Fruit fly (Drosophila melanogaster) whole organism, pupa: ENCODE results near the gene Atg4a.

ENCODE experiments used
- CG34367 ChIP-seq: fragments of 200-800 bp; sonication (Bioruptor generic); optimal IDR thresholded peaks from 2 replicates; lab custom pipeline; 2018; ENCODE audit warnings: missing biosample characterization, mild to moderate bottlenecking, missing genetic modification characterization
- CG8159 ChIP-seq: fragments of 200-800 bp; sonication (Bioruptor generic); optimal IDR thresholded peaks from 3 replicates; lab custom pipeline; 2018; ENCODE audit warnings: missing biosample characterization, mild to moderate bottlenecking, missing genetic modification characterization, moderate library complexity
- EcR ChIP-seq: fragments of 200-800 bp; sonication (Bioruptor generic); optimal IDR thresholded peaks from 3 replicates; lab custom pipeline; 2019; ENCODE audit warnings: missing biosample characterization, missing genetic modification characterization, mild to moderate bottlenecking, moderate library complexity, missing genetic modification reagents
- fd96Ca ChIP-seq: fragments of 200-800 bp; sonication (Bioruptor generic); IDR thresholded peaks from 3 replicates; pipeline ENCODE4 v1.3.6; 2022; ENCODE audit warnings: missing biosample characterization, missing genetic modification characterization

- TF ChIP-seq CG34367 (tag; lab: Kevin White, UChicago), result no peak
- no peak for TF ChIP-seq CG8159 (tag; lab: Kevin White, UChicago)
- TF ChIP-seq fd96Ca (GFP tag; lab: Robert Waterston, UW), result no peak
- TF ChIP-seq EcR (GFP tag; lab: Kevin White, UChicago), result no peak
These were observed 11.2 kb upstream of the Atg4a start for dm6 chr2L:1069475-1069874.
